Worm (Caenorhabditis elegans) whole organism, young adult: ENCODE data around the gene F21C10.10.

ENCODE experiments used
- B0336.3 ChIP-seq: fragments of 200-800 bp; sonication (Bioruptor generic); IDR thresholded peaks from 2 replicates; pipeline ENCODE4 v1.3.6; 2022; ENCODE audit warnings: missing genetic modification characterization, missing compliant biosample characterization
- C06A6.2 ChIP-seq: fragments of 200-800 bp; sonication (Bioruptor generic); conservative IDR thresholded peaks from 2 replicates; pipeline ENCODE4 v1.3.6; 2022; ENCODE audit warnings: missing genetic modification characterization, missing compliant biosample characterization
- C17E4.6 ChIP-seq: fragments of 200-800 bp; sonication (Bioruptor generic); IDR thresholded peaks from 2 replicates; pipeline ENCODE4 v1.3.6; 2022; ENCODE audit warnings: missing genetic modification reagents, missing genetic modification characterization, missing compliant biosample characterization
- F23B12.7 ChIP-seq: sonication (generic microtip); optimal IDR thresholded peaks from 2 replicates; lab custom pipeline; 2017; ENCODE audit warnings: missing genetic modification characterization, mild to moderate bottlenecking, missing compliant biosample characterization, antibody characterized with exemption, moderate library complexity; ENCODE audit not compliant: insufficient read depth
- F39B2.1 ChIP-seq: fragments of 200-800 bp; sonication (Bioruptor generic); IDR thresholded peaks from 2 replicates; pipeline ENCODE4 v1.3.6; 2022; ENCODE audit warnings: missing genetic modification reagents, missing genetic modification characterization, missing compliant biosample characterization
- F49E8.2 ChIP-seq: sonication (generic microtip); optimal IDR thresholded peaks from 3 replicates; lab custom pipeline; 2017; ENCODE audit warnings: missing genetic modification characterization, mild to moderate bottlenecking, missing compliant biosample characterization, antibody characterized with exemption, moderate library complexity; ENCODE audit not compliant: insufficient read depth
- Y95B8A.8 ChIP-seq: fragments of 200-800 bp; sonication (Bioruptor generic); IDR thresholded peaks from 2 replicates; pipeline ENCODE4 v1.3.6; 2022; ENCODE audit warnings: missing genetic modification reagents, missing genetic modification characterization, missing compliant biosample characterization
- ZK185.1 ChIP-seq: sonication (generic microtip); optimal IDR thresholded peaks from 2 replicates; lab custom pipeline; 2016; ENCODE audit warnings: mild to moderate bottlenecking, missing genetic modification characterization, missing compliant biosample characterization; ENCODE audit not compliant: poor library complexity, severe bottlenecking
- ama-1 ChIP-seq, 3 experiments: fragments of 150-350 bp in 1 of 3; sonication (generic microtip) in 2 of 3; optimal IDR thresholded peaks; 2 replicates each; lab custom pipeline; 2014 to 2018; ENCODE audit warnings: missing biosample characterization in 2 of 3, missing genetic modification characterization in 2 of 3, missing genetic modification reagents in 2 of 3
- aptf-3 ChIP-seq: fragments of 200-800 bp; sonication (Bioruptor generic); IDR thresholded peaks from 2 replicates; pipeline ENCODE4 v1.3.6; 2022; ENCODE audit warnings: missing genetic modification characterization, missing compliant biosample characterization
- attf-3 ChIP-seq: fragments of 200-800 bp; sonication (Bioruptor generic); conservative IDR thresholded peaks from 2 replicates; pipeline ENCODE4 v1.3.6; 2022; ENCODE audit warnings: missing genetic modification reagents, missing genetic modification characterization, missing compliant biosample characterization
- cebp-1 ChIP-seq, 2 experiments: fragments of 200-800 bp in 1 of 2; sonication (Bioruptor generic) in 1 of 2; sonication (generic microtip) in 1 of 2; IDR thresholded peaks in 1 of 2; optimal IDR thresholded peaks in 1 of 2; 2 replicates each; pipeline versions ENCODE4 v1.3.6 to Lab custom; 2017 to 2022; ENCODE audit warnings: missing compliant biosample characterization in 2 of 2, missing genetic modification characterization in 2 of 2, mild to moderate bottlenecking in 1 of 2, missing genetic modification reagents in 1 of 2, moderate library complexity in 1 of 2
- cebp-2 ChIP-seq: fragments of 200-800 bp; sonication (Bioruptor generic); IDR thresholded peaks from 2 replicates; pipeline ENCODE4 v1.3.6; 2022; ENCODE audit warnings: missing genetic modification characterization, missing compliant biosample characterization
- dpff-1 ChIP-seq: sonication (generic microtip); optimal IDR thresholded peaks from 2 replicates; lab custom pipeline; 2017; ENCODE audit warnings: mild to moderate bottlenecking, missing genetic modification characterization, missing compliant biosample characterization
- efl-1 ChIP-seq: fragments of 150-350 bp; optimal IDR thresholded peaks from 2 replicates; lab custom pipeline; 2014; ENCODE audit warnings: missing biosample characterization, missing genetic modification reagents, missing genetic modification characterization
- egl-18 ChIP-seq: fragments of 200-800 bp; sonication (Bioruptor generic); IDR thresholded peaks from 2 replicates; pipeline ENCODE4 v1.3.6; 2022; ENCODE audit warnings: missing genetic modification reagents, missing genetic modification characterization, missing compliant biosample characterization
- ekl-4 ChIP-seq: fragments of 200-800 bp; sonication (Bioruptor generic); IDR thresholded peaks from 2 replicates; pipeline ENCODE4 v1.3.6; 2022; ENCODE audit warnings: missing genetic modification reagents, missing genetic modification characterization, missing compliant biosample characterization
- gei-17 ChIP-seq: fragments of 200-800 bp; sonication (Bioruptor generic); optimal IDR thresholded peaks from 2 replicates; lab custom pipeline; 2018; ENCODE audit warnings: mild to moderate bottlenecking, missing genetic modification characterization, missing compliant biosample characterization
- hmg-1.2 ChIP-seq: fragments of 200-800 bp; sonication (Bioruptor generic); IDR thresholded peaks from 2 replicates; pipeline ENCODE4 v1.3.6; 2022; ENCODE audit warnings: missing genetic modification reagents, missing genetic modification characterization, missing compliant biosample characterization
- hrde-1 ChIP-seq: sonication (generic microtip); optimal IDR thresholded peaks from 2 replicates; lab custom pipeline; 2016; ENCODE audit warnings: missing genetic modification characterization, mild to moderate bottlenecking, missing compliant biosample characterization, moderate library complexity, missing genotype, missing genetic modification reagents, borderline replicate concordance
- lin-35 ChIP-seq, 3 experiments: fragments of 150-350 bp in 2 of 3; sonication (generic microtip) in 1 of 3; optimal IDR thresholded peaks; 2 replicates each; lab custom pipeline; 2014 to 2018; ENCODE audit warnings: missing biosample characterization in 3 of 3, missing genetic modification characterization in 3 of 3, missing genetic modification reagents in 3 of 3
- lin-40 ChIP-seq: sonication (generic microtip); optimal IDR thresholded peaks from 2 replicates; lab custom pipeline; 2016; ENCODE audit warnings: missing genetic modification characterization, mild to moderate bottlenecking, missing compliant biosample characterization, missing genotype, missing genetic modification reagents
- lir-1 ChIP-seq: fragments of 200-800 bp; sonication (Bioruptor generic); conservative IDR thresholded peaks from 2 replicates; pipeline ENCODE4 v1.3.6; 2022; ENCODE audit warnings: missing genetic modification reagents, missing genetic modification characterization, missing compliant biosample characterization
- lsy-27 ChIP-seq: sonication (generic microtip); optimal IDR thresholded peaks from 2 replicates; lab custom pipeline; 2017; ENCODE audit warnings: missing genetic modification characterization, mild to moderate bottlenecking, missing compliant biosample characterization, antibody characterized with exemption, missing genotype, borderline replicate concordance; ENCODE audit not compliant: insufficient read depth
- madf-3 ChIP-seq: fragments of 200-800 bp; sonication (Bioruptor generic); IDR thresholded peaks from 2 replicates; pipeline ENCODE4 v1.3.6; 2022; ENCODE audit warnings: missing genetic modification reagents, missing genetic modification characterization, missing compliant biosample characterization
- mcd-1 ChIP-seq: fragments of 200-800 bp; sonication (Bioruptor generic); IDR thresholded peaks from 2 replicates; pipeline ENCODE4 v1.3.6; 2022; ENCODE audit warnings: missing genetic modification reagents, missing genetic modification characterization, missing compliant biosample characterization
- mel-28 ChIP-seq: sonication (generic microtip); optimal IDR thresholded peaks from 2 replicates; lab custom pipeline; 2016; ENCODE audit warnings: borderline replicate concordance, mild to moderate bottlenecking, missing genetic modification characterization, missing compliant biosample characterization
- nfya-2 ChIP-seq: fragments of 200-800 bp; sonication (Bioruptor generic); IDR thresholded peaks from 2 replicates; pipeline ENCODE4 v1.3.6; 2022; ENCODE audit warnings: missing genetic modification reagents, missing genetic modification characterization, missing compliant biosample characterization
- nhr-179 ChIP-seq: sonication (generic microtip); optimal IDR thresholded peaks from 2 replicates; lab custom pipeline; 2016; ENCODE audit warnings: mild to moderate bottlenecking, missing genetic modification characterization, missing compliant biosample characterization
- nhr-27 ChIP-seq: fragments of 200-800 bp; sonication (Bioruptor generic); optimal IDR thresholded peaks from 2 replicates; lab custom pipeline; 2018; ENCODE audit warnings: mild to moderate bottlenecking, missing genetic modification characterization, moderate library complexity, missing compliant biosample characterization
- nhr-80 ChIP-seq: sonication (generic microtip); optimal IDR thresholded peaks from 2 replicates; lab custom pipeline; 2016; ENCODE audit warnings: missing genetic modification characterization, missing compliant biosample characterization
- nhr-90 ChIP-seq: sonication (generic microtip); optimal IDR thresholded peaks from 2 replicates; lab custom pipeline; 2016; ENCODE audit warnings: missing genotype, mild to moderate bottlenecking, missing genetic modification characterization, missing compliant biosample characterization
- pha-4 ChIP-seq: fragments of 150-350 bp; sonication (generic microtip); optimal IDR thresholded peaks from 2 replicates; lab custom pipeline; 2014; ENCODE audit warnings: missing biosample characterization, missing genetic modification reagents, missing genetic modification characterization
- sdz-38 ChIP-seq: sonication (generic microtip); optimal IDR thresholded peaks from 2 replicates; lab custom pipeline; 2016; ENCODE audit warnings: missing genotype, missing genetic modification characterization, missing compliant biosample characterization
- sea-2 ChIP-seq: fragments of 200-800 bp; sonication (Bioruptor generic); IDR thresholded peaks from 2 replicates; pipeline ENCODE4 v1.3.6; 2022; ENCODE audit warnings: missing genetic modification characterization, missing compliant biosample characterization
- somi-1 ChIP-seq: fragments of 200-800 bp; sonication (Bioruptor generic); optimal IDR thresholded peaks from 2 replicates; lab custom pipeline; 2018; ENCODE audit warnings: mild to moderate bottlenecking, missing genetic modification characterization, missing compliant biosample characterization
- tbx-9 ChIP-seq: sonication (generic microtip); optimal IDR thresholded peaks from 2 replicates; lab custom pipeline; 2016; ENCODE audit warnings: borderline replicate concordance, missing genetic modification characterization, inconsistent platforms, missing compliant biosample characterization
- tlf-1 ChIP-seq: fragments of 200-800 bp; sonication (Bioruptor generic); optimal IDR thresholded peaks from 2 replicates; lab custom pipeline; 2018; ENCODE audit warnings: mild to moderate bottlenecking, missing genetic modification characterization, missing compliant biosample characterization
- ztf-18 ChIP-seq: sonication (generic microtip); optimal IDR thresholded peaks from 2 replicates; lab custom pipeline; 2016; ENCODE audit warnings: missing genotype, mild to moderate bottlenecking, missing genetic modification characterization, missing compliant biosample characterization
- ztf-22 ChIP-seq: fragments of 200-800 bp; sonication (Bioruptor generic); optimal IDR thresholded peaks from 2 replicates; lab custom pipeline; 2018; ENCODE audit warnings: mild to moderate bottlenecking, missing genetic modification characterization, moderate library complexity, missing compliant biosample characterization

The F21C10.10 gene

DNA sequence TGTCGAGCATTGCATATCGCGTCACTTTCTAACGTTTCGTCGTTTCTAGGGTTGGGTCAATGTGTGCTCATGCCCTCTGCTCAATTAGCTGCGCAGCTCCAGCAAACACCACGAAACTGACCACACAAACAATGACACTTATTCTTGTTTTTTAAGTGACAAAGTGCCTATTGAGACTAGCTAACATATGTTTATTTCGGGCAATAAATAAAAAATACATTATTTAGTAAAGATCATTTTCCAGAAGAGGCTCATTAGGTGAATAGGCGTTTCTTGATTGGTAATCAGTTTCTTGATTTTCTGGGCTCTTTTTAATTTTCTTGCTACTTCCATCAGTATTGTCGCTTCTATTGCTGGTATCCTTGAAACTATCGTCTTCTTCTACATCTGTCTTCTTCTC lies 26.4 kb upstream of the F21C10.10 start, which contains the start of gene T27E4.5:
T27E4.5 (minus strand) TSS at position 101 of the 400 bp plus-strand sequence.
- TF ChIP-seq mel-28 = no peak
- TF ChIP-seq F49E8.2 (tag; lab: Kevin White, UChicago) = no peak
- TF ChIP-seq nfya-2 (GFP tag; lab: Robert Waterston, UW) = no peak
- TF ChIP-seq aptf-3 (GFP tag; lab: Robert Waterston, UW) = no peak
- TF ChIP-seq sdz-38 (tag; lab: Kevin White, UChicago) = no peak
- TF ChIP-seq dpff-1 (tag; lab: Kevin White, UChicago) = no peak
- TF ChIP-seq hmg-1.2 (GFP tag; lab: Robert Waterston, UW) = no peak
- no peak for TF ChIP-seq lsy-27 (tag; lab: Kevin White, UChicago)
- TF ChIP-seq gei-17 = no peak
- no peak for TF ChIP-seq somi-1 (GFP tag; lab: Kevin White, UChicago)
- no peak for TF ChIP-seq C17E4.6 (GFP tag; lab: Robert Waterston, UW)
- no peak for TF ChIP-seq attf-3 (GFP tag; lab: Robert Waterston, UW)

DNA sequence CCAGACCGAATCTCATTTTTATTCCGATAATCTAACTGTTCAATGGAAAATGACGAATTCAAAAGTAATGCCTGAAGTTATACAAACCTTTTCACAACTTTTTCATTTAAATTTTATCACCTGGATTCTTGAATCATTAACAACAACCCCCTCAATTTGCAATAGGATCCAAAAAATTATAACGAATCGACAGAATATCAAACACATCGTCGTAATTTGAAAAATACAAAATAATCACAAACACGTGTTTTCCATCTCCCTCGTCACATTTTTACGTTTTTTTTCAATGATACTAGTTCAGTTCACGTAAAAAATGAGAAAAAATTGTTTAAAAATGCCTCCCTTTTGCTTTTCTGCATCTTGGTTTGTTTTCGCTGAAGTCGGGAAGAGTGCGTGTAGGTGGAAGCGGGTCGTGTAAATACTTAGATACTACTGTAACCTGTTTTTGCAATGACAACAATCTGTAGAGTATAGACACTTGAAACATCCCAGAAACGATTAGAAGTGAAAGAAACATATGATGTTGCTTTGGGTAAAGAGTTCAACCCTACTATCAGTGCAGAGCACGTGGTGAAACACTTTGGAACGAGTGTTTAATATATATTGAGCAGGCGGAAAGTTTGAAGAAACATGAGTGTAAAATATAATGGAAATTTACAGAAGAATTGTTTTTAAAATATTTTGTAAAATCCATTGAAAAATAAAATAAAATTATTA lies 22.6 kb upstream of the F21C10.10 start, which contains the start of gene oac-50:
oac-50 (minus strand) TSS at position 219 of the 717 bp plus-strand sequence.
- no peak for TF ChIP-seq nhr-80 (tag; lab: Kevin White, UChicago)
- TF ChIP-seq cebp-1 (GFP tag; IDR thresholded peaks at IDR 0.05; lab: Robert Waterston, UW) = no peak
- TF ChIP-seq cebp-1 (tag; optimal IDR thresholded peaks at IDR 0.05; lab: Kevin White, UChicago) = peak; percentile 18
- TF ChIP-seq, all 124 proteins: peak for 1

DNA sequence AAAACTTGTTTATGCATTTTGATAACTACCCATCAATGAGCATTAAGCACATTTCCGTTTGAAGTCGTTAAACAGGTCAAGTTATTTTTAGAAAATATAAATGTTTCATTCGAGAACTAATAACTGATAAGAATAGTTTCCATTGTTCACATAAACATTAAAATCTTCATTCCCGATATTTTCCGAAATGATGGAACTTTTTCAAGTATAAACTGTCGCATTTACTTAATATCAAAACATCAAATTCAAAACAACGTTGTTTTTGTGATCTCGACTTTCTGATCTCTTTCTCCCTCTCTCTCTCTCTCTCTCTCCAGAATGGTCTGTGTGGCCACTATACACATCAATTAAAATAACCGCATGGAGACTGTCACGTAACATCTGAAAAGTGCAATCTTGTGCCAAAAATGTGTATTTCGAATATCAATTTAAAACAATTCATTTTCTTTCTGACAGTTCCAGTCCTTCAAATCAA lies 21.7 kb upstream of the F21C10.10 start:
- TF ChIP-seq nhr-80 (tag; lab: Kevin White, UChicago) (peak; percentile 64), pha-4 (tag; lab: Kevin White, UChicago) (peak; percentile 12), ekl-4 (GFP tag; lab: Robert Waterston, UW) (no peak), nhr-90 (tag; lab: Kevin White, UChicago) (no peak), F23B12.7 (tag; lab: Kevin White, UChicago) (no peak), ZK185.1 (peak; percentile 11), madf-3 (GFP tag; lab: Robert Waterston, UW) (no peak), ztf-22 (GFP tag; lab: Kevin White, UChicago) (no peak), B0336.3 (GFP tag; lab: Robert Waterston, UW) (peak; percentile 37; the same call in 1 of the 2 replicates), cebp-1 (GFP tag; IDR thresholded peaks at IDR 0.05; lab: Robert Waterston, UW) (0 out of 2 replicates have a peak, but pooled peaks have one; percentile 26), cebp-1 (tag; optimal IDR thresholded peaks at IDR 0.05; lab: Kevin White, UChicago) (peak; percentile 32), lin-40 (tag; lab: Kevin White, UChicago) (no peak), lir-1 (no peak), egl-18 (GFP tag; lab: Robert Waterston, UW) (no peak), nhr-27 (no peak), tbx-9 (tag; lab: Kevin White, UChicago) (no peak), ama-1 (optimal IDR thresholded peaks at IDR 0.05; lab: Kevin White, UChicago) (peak; percentile 69), ama-1 (GFP tag; optimal IDR thresholded peaks at IDR 0.05; lab: Kevin White, UChicago) (no peak)

DNA sequence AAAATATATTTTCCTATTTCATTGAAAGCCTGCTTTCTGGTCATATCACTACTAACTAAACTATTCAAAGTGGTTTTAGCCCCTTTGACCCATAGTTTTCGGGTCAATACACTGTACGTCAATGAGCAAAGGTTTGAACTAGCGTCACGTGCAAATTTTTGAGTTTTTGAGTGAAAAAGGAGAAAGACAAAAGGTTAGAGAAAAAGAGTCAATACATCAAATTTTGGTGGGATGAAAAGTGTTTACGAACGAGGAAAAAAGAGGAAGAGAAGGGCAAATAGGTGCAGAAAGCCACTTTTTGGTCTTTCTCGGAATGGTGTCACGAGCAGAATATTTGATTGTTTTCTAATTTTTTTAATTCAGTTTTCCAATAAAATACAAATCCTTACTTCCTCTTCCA lies 20.2 kb upstream of the F21C10.10 start:
- TF ChIP-seq nhr-179 (tag; lab: Kevin White, UChicago) (no peak), lsy-27 (tag; lab: Kevin White, UChicago) (no peak), pha-4 (tag; lab: Kevin White, UChicago) (no peak), C06A6.2 (GFP tag; lab: Robert Waterston, UW) (no peak), cebp-1 (GFP tag; IDR thresholded peaks at IDR 0.05; lab: Robert Waterston, UW) (no peak), cebp-1 (tag; optimal IDR thresholded peaks at IDR 0.05; lab: Kevin White, UChicago) (no peak), ztf-18 (tag; lab: Kevin White, UChicago) (no peak), efl-1 (no peak), mcd-1 (GFP tag; lab: Robert Waterston, UW) (no peak), lin-35 (GFP tag; optimal IDR thresholded peaks at IDR 0.05; lab: Kevin White, UChicago) (no peak), Y95B8A.8 (no peak), sea-2 (GFP tag; lab: Robert Waterston, UW) (no peak), cebp-2 (GFP tag; lab: Robert Waterston, UW) (no peak), tlf-1 (GFP tag; lab: Kevin White, UChicago) (no peak), F39B2.1 (GFP tag; lab: Robert Waterston, UW) (no peak), hrde-1 (tag; lab: Kevin White, UChicago) (no peak)
